Fruit fly (Drosophila melanogaster) whole organism, embryonic: ENCODE data around the gene CG7810.
A peak's percentile ranks its signal among the peaks of the same experiment; 100 is the strongest.

Experiments used
- Awh ChIP-seq: fragments of 200-800 bp; sonication (Bioruptor generic); IDR thresholded peaks from 2 replicates; pipeline ENCODE4, ENCODE4 v1.3.6; 2022; ENCODE audit warnings: missing biosample characterization, missing genetic modification characterization
- B-H2 ChIP-seq: fragments of 200-800 bp; sonication (Bioruptor generic); optimal IDR thresholded peaks from 2 replicates; lab custom pipeline; 2018; ENCODE audit warnings: missing biosample characterization, mild to moderate bottlenecking, missing genetic modification characterization
- CG11695 ChIP-seq: fragments of 200-800 bp; sonication (Bioruptor generic); IDR thresholded peaks from 3 replicates; pipeline ENCODE4 v1.3.6; 2022; ENCODE audit warnings: missing biosample characterization, missing genetic modification characterization
- CG12155 ChIP-seq: fragments of 200-800 bp; sonication (Bioruptor generic); optimal IDR thresholded peaks from 3 replicates; lab custom pipeline; 2016; ENCODE audit warnings: missing biosample characterization, missing genetic modification characterization
- CG12744 ChIP-seq: fragments of 200-800 bp; sonication (Bioruptor generic); optimal IDR thresholded peaks from 2 replicates; lab custom pipeline; 2016; ENCODE audit warnings: missing biosample characterization, missing genetic modification characterization
- CG12769 ChIP-seq: fragments of 200-800 bp; sonication (Bioruptor generic); optimal IDR thresholded peaks from 2 replicates; lab custom pipeline; 2019; ENCODE audit warnings: missing biosample characterization, mild to moderate bottlenecking, missing genetic modification characterization, moderate library complexity
- CG13123 ChIP-seq: fragments of 200-800 bp; sonication (Bioruptor generic); optimal IDR thresholded peaks from 2 replicates; lab custom pipeline; 2016; ENCODE audit warnings: missing biosample characterization, missing genetic modification characterization
- CG13894 ChIP-seq: fragments of 200-800 bp; sonication (Bioruptor generic); optimal IDR thresholded peaks from 3 replicates; lab custom pipeline; 2018; ENCODE audit warnings: missing biosample characterization, mild to moderate bottlenecking, missing genetic modification characterization, moderate library complexity
- CG14710 ChIP-seq: fragments of 200-800 bp; sonication (Bioruptor generic); optimal IDR thresholded peaks from 3 replicates; lab custom pipeline; 2019; ENCODE audit warnings: missing biosample characterization, mild to moderate bottlenecking, missing genetic modification characterization, moderate library complexity
- CG1647 ChIP-seq: fragments of 200-800 bp; sonication (Bioruptor generic); optimal IDR thresholded peaks from 3 replicates; lab custom pipeline; 2016; ENCODE audit warnings: missing biosample characterization, missing genetic modification characterization
- CG16815 ChIP-seq: fragments of 200-800 bp; sonication (Bioruptor generic); optimal IDR thresholded peaks from 3 replicates; lab custom pipeline; 2017; ENCODE audit warnings: missing biosample characterization, mild to moderate bottlenecking, missing genetic modification characterization
- CG18011 ChIP-seq: fragments of 200-800 bp; sonication (Bioruptor generic); optimal IDR thresholded peaks from 2 replicates; lab custom pipeline; 2017; ENCODE audit warnings: missing biosample characterization, missing genetic modification characterization, mild to moderate bottlenecking, moderate library complexity, missing genotype
- CG2120 ChIP-seq: fragments of 200-800 bp; sonication (Bioruptor generic); optimal IDR thresholded peaks from 3 replicates; lab custom pipeline; 2016; ENCODE audit warnings: missing biosample characterization, missing genetic modification characterization
- CG2199 ChIP-seq: fragments of 200-800 bp; sonication (Bioruptor generic); IDR thresholded peaks from 3 replicates; pipeline ENCODE4 v1.3.6; 2022; ENCODE audit warnings: missing biosample characterization, missing genetic modification characterization
- CG32532 ChIP-seq: fragments of 200-800 bp; sonication (Bioruptor generic); IDR thresholded peaks from 2 replicates; pipeline ENCODE4 v1.3.6; 2022; ENCODE audit warnings: missing biosample characterization, missing genetic modification characterization
- CG4404 ChIP-seq: fragments of 200-800 bp; sonication (Bioruptor generic); IDR thresholded peaks from 2 replicates; pipeline ENCODE4 v1.3.6; 2022; ENCODE audit warnings: missing biosample characterization, missing genetic modification characterization
- CG4424 ChIP-seq: fragments of 200-800 bp; sonication (Bioruptor generic); optimal IDR thresholded peaks from 3 replicates; lab custom pipeline; 2016; ENCODE audit warnings: missing biosample characterization, missing genetic modification characterization
- CG4730 ChIP-seq: fragments of 200-800 bp; sonication (Bioruptor generic); IDR thresholded peaks from 2 replicates; pipeline ENCODE4 v1.3.6; 2022; ENCODE audit warnings: missing biosample characterization, missing genetic modification characterization
- CG4820 ChIP-seq: fragments of 200-800 bp; sonication (Bioruptor generic); optimal IDR thresholded peaks from 3 replicates; lab custom pipeline; 2016; ENCODE audit warnings: missing biosample characterization, missing genetic modification characterization
- CG7786 ChIP-seq: fragments of 200-800 bp; sonication (Bioruptor generic); optimal IDR thresholded peaks from 2 replicates; lab custom pipeline; 2016; ENCODE audit warnings: missing biosample characterization, missing genetic modification characterization
- CG7839 ChIP-seq: fragments of 200-800 bp; sonication (Bioruptor generic); optimal IDR thresholded peaks from 3 replicates; lab custom pipeline; 2018; ENCODE audit warnings: missing biosample characterization, mild to moderate bottlenecking, missing genetic modification characterization, moderate library complexity
- CG7963 ChIP-seq: fragments of 200-800 bp; sonication (Bioruptor generic); IDR thresholded peaks from 3 replicates; pipeline ENCODE4 v1.3.6; 2022; ENCODE audit warnings: missing biosample characterization, missing genetic modification characterization; ENCODE audit not compliant: partially characterized antibody
- CG8281 ChIP-seq: fragments of 200-800 bp; sonication (Bioruptor generic); optimal IDR thresholded peaks from 2 replicates; lab custom pipeline; 2018; ENCODE audit warnings: missing biosample characterization, mild to moderate bottlenecking, missing genetic modification characterization, moderate library complexity
- CG9437 ChIP-seq: fragments of 200-800 bp; sonication (Bioruptor generic); optimal IDR thresholded peaks from 2 replicates; lab custom pipeline; 2018; ENCODE audit warnings: missing biosample characterization, mild to moderate bottlenecking, missing genetic modification characterization
- CHES-1-like ChIP-seq: fragments of 200-800 bp; sonication (Bioruptor generic); optimal IDR thresholded peaks from 2 replicates; lab custom pipeline; 2016; ENCODE audit warnings: missing biosample characterization, missing genetic modification characterization
- Dbx ChIP-seq: fragments of 200-800 bp; sonication (Bioruptor generic); IDR thresholded peaks from 3 replicates; pipeline ENCODE4 v1.3.6; 2022; ENCODE audit warnings: missing biosample characterization, missing genetic modification characterization
- Eip74EF ChIP-seq, 2 experiments: fragments of 200-800 bp in 1 of 2; fragments of >200 bp in 1 of 2; sonication (Bioruptor generic) in 1 of 2; optimal IDR thresholded peaks; 2 replicates each; lab custom pipeline; 2017 to 2019; ENCODE audit warnings: missing biosample characterization in 2 of 2, missing genetic modification characterization in 2 of 2, mild to moderate bottlenecking in 1 of 2, moderate library complexity in 1 of 2
- Fer3 ChIP-seq: fragments of 200-800 bp; sonication (Bioruptor generic); optimal IDR thresholded peaks from 2 replicates; lab custom pipeline; 2018; ENCODE audit warnings: missing biosample characterization, mild to moderate bottlenecking, missing genetic modification characterization, moderate library complexity
- Hey ChIP-seq: fragments of 200-800 bp; sonication (Bioruptor generic); optimal IDR thresholded peaks from 3 replicates; lab custom pipeline; 2018; ENCODE audit warnings: missing biosample characterization, mild to moderate bottlenecking, missing genetic modification characterization
- Hmr ChIP-seq: fragments of 200-800 bp; sonication (Bioruptor generic); optimal IDR thresholded peaks from 3 replicates; lab custom pipeline; 2017; ENCODE audit warnings: mild to moderate bottlenecking, missing biosample characterization, missing genetic modification reagents, missing genetic modification characterization
- MBD-R2 ChIP-seq: fragments of 200-800 bp; sonication (Bioruptor generic); IDR thresholded peaks from 2 replicates; pipeline ENCODE4 v1.3.6; 2022; ENCODE audit warnings: missing biosample characterization, missing genetic modification characterization
- MTF-1 ChIP-seq: fragments of 200-800 bp; sonication (Bioruptor generic); optimal IDR thresholded peaks from 2 replicates; lab custom pipeline; 2018; ENCODE audit warnings: missing biosample characterization, mild to moderate bottlenecking, missing genetic modification characterization, borderline replicate concordance
- Oaz ChIP-seq: fragments of 200-800 bp; sonication (Bioruptor generic); IDR thresholded peaks from 2 replicates; pipeline ENCODE4 v1.3.6; 2022; ENCODE audit warnings: missing biosample characterization, missing genetic modification characterization
- Ptx1 ChIP-seq: fragments of 200-800 bp; sonication (Bioruptor generic); IDR thresholded peaks from 2 replicates; pipeline ENCODE4 v1.3.6; 2022; ENCODE audit warnings: missing biosample characterization, missing genetic modification characterization
- Ravus ChIP-seq: fragments of 200-800 bp; sonication (Bioruptor generic); IDR thresholded peaks from 2 replicates; pipeline ENCODE4 v1.3.6; 2022; ENCODE audit warnings: missing biosample characterization, missing genetic modification characterization
- Sin3A ChIP-seq: fragments of >200 bp; optimal IDR thresholded peaks from 2 replicates; lab custom pipeline; 2018
- abd-A ChIP-seq: fragments of 200-800 bp; sonication (Bioruptor generic); optimal IDR thresholded peaks from 3 replicates; lab custom pipeline; 2019; ENCODE audit warnings: missing biosample characterization, mild to moderate bottlenecking, missing genetic modification characterization, moderate library complexity
- bowl ChIP-seq: fragments of 200-800 bp; sonication (Bioruptor generic); IDR thresholded peaks from 2 replicates; pipeline ENCODE4 v1.3.6; 2022; ENCODE audit warnings: missing biosample characterization, missing genetic modification characterization
- corto ChIP-seq: fragments of 200-800 bp; sonication (Bioruptor generic); optimal IDR thresholded peaks from 2 replicates; lab custom pipeline; 2016; ENCODE audit warnings: missing biosample characterization, mild to moderate bottlenecking, missing genetic modification characterization, moderate library complexity
- danr ChIP-seq: fragments of 200-800 bp; sonication (Bioruptor generic); IDR thresholded peaks from 2 replicates; pipeline ENCODE4 v1.3.6; 2022; ENCODE audit warnings: missing biosample characterization, missing genetic modification characterization
- dimm ChIP-seq: fragments of 200-800 bp; sonication (Bioruptor generic); IDR thresholded peaks from 2 replicates; pipeline ENCODE4 v1.3.6; 2022; ENCODE audit warnings: missing biosample characterization, missing genetic modification characterization
- dmrt11E ChIP-seq: fragments of 200-800 bp; sonication (Bioruptor generic); optimal IDR thresholded peaks from 3 replicates; lab custom pipeline; 2018; ENCODE audit warnings: missing biosample characterization, mild to moderate bottlenecking, missing genetic modification characterization, moderate library complexity
- hbn ChIP-seq: fragments of 200-800 bp; sonication (Bioruptor generic); IDR thresholded peaks from 2 replicates; pipeline ENCODE4 v1.3.6; 2022; ENCODE audit warnings: missing biosample characterization, missing genetic modification characterization; ENCODE audit not compliant: partially characterized antibody
- lov ChIP-seq, 2 experiments: fragments of 200-800 bp in 1 of 2; fragments of >200 bp in 1 of 2; sonication (Bioruptor generic) in 1 of 2; IDR thresholded peaks in 1 of 2; optimal IDR thresholded peaks in 1 of 2; 2 replicates in 1 of 2; 3 replicates in 1 of 2; pipeline versions ENCODE4 v1.3.6 to Lab custom; 2017 to 2022; ENCODE audit warnings: missing biosample characterization in 1 of 2, missing genetic modification characterization in 1 of 2
- mld ChIP-seq: fragments of 200-800 bp; sonication (Bioruptor generic); IDR thresholded peaks from 3 replicates; pipeline ENCODE4 v1.3.6; 2022; ENCODE audit warnings: missing biosample characterization, missing genetic modification characterization; ENCODE audit not compliant: partially characterized antibody
- peb ChIP-seq: fragments of 200-800 bp; sonication (Bioruptor generic); IDR thresholded peaks from 2 replicates; pipeline ENCODE4 v1.3.6; 2022; ENCODE audit warnings: missing biosample characterization, missing genetic modification characterization
- phol ChIP-seq: fragments of 200-800 bp; sonication (Bioruptor generic); optimal IDR thresholded peaks from 3 replicates; lab custom pipeline; 2018; ENCODE audit warnings: missing biosample characterization, mild to moderate bottlenecking, missing genetic modification characterization, moderate library complexity
- scrt ChIP-seq: fragments of 200-800 bp; sonication (Bioruptor generic); optimal IDR thresholded peaks from 2 replicates; lab custom pipeline; 2018; ENCODE audit warnings: missing biosample characterization, mild to moderate bottlenecking, missing genetic modification characterization, moderate library complexity
- sisA ChIP-seq: fragments of 200-800 bp; sonication (Bioruptor generic); IDR thresholded peaks from 2 replicates; pipeline ENCODE4 v1.3.6; 2022; ENCODE audit warnings: missing biosample characterization, missing genetic modification characterization
- vfl ChIP-seq: fragments of 200-800 bp; sonication (Bioruptor generic); optimal IDR thresholded peaks from 2 replicates; lab custom pipeline; 2016; ENCODE audit warnings: missing biosample characterization, missing genetic modification characterization

CG7810 gene

dm6 chr2L:8350560-8351171 is 39.7 kb upstream of the CG7810 start (continued):
- no peak for TF ChIP-seq hbn (GFP tag; lab: Robert Waterston, UW)
- peak; percentile 25; the same call in 1 of the 3 replicates for TF ChIP-seq Dbx (GFP tag; lab: Robert Waterston, UW)
- TF ChIP-seq Hmr = peak; percentile 74
- TF ChIP-seq CG13123 (GFP tag; lab: Kevin White, UChicago) = no peak
- peak; percentile 65 for TF ChIP-seq CG12769 (tag; lab: Kevin White, UChicago)
- peak; percentile 27 for TF ChIP-seq CG7839 (tag; lab: Kevin White, UChicago)
- TF ChIP-seq MBD-R2 (GFP tag; lab: Robert Waterston, UW) = no peak
- TF ChIP-seq Ravus (GFP tag; lab: Robert Waterston, UW) = no peak
- TF ChIP-seq CG2199 = no peak
- TF ChIP-seq lov (optimal IDR thresholded peaks at IDR 0.05; lab: Kevin White, UChicago) = no peak
- TF ChIP-seq lov (GFP tag; IDR thresholded peaks at IDR 0.05; lab: Robert Waterston, UW) = no peak
- no peak for TF ChIP-seq CHES-1-like (GFP tag; lab: Kevin White, UChicago)
- peak; percentile 52 for TF ChIP-seq CG12744 (GFP tag; lab: Kevin White, UChicago)
- peak; percentile 54 for TF ChIP-seq Fer3 (tag; lab: Kevin White, UChicago)
- no peak for TF ChIP-seq danr
- no peak for TF ChIP-seq CG8281 (tag; lab: Kevin White, UChicago)
- no peak for TF ChIP-seq vfl (GFP tag; lab: Kevin White, UChicago)
- no peak for TF ChIP-seq CG13894 (tag; lab: Kevin White, UChicago)
- TF ChIP-seq Awh (GFP tag; lab: Robert Waterston, UW) = no peak; the same call in 1 of the 2 replicates
- no peak for TF ChIP-seq CG4404
- no peak for TF ChIP-seq CG12155
- TF ChIP-seq corto (GFP tag; lab: Kevin White, UChicago) = no peak
- TF ChIP-seq CG18011 (GFP tag; lab: Kevin White, UChicago) = peak; percentile 17
- TF ChIP-seq Eip74EF (GFP tag; optimal IDR thresholded peaks at IDR 0.05; lab: Kevin White, UChicago) = peak in 1 of 2 experiments; percentile 23
- TF ChIP-seq scrt (GFP tag; lab: Kevin White, UChicago) = peak; percentile 49
- peak; percentile 6; the same call in 1 of the 2 replicates for TF ChIP-seq CG4730
- no peak for TF ChIP-seq CG1647 (GFP tag; lab: Kevin White, UChicago)
- TF ChIP-seq CG9437 (GFP tag; lab: Kevin White, UChicago) = no peak
- TF ChIP-seq bowl = no peak
- TF ChIP-seq B-H2 (GFP tag; lab: Kevin White, UChicago) = peak; percentile 49
- TF ChIP-seq Sin3A (lab: Kevin White, UChicago) = no peak
- no peak for TF ChIP-seq peb (GFP tag; lab: Robert Waterston, UW)
- no peak for TF ChIP-seq phol (tag; lab: Kevin White, UChicago)
- TF ChIP-seq Hey = peak; percentile 31
- TF ChIP-seq sisA = no peak
- no peak for TF ChIP-seq CG14710 (tag; lab: Kevin White, UChicago)
- no peak for TF ChIP-seq CG4820 (GFP tag; lab: Kevin White, UChicago)
- TF ChIP-seq CG32532 (GFP tag; lab: Robert Waterston, UW) = no peak
- no peak for TF ChIP-seq dimm
- TF ChIP-seq MTF-1 (GFP tag; lab: Kevin White, UChicago) = peak; percentile 41
- no peak for TF ChIP-seq dmrt11E (tag; lab: Kevin White, UChicago)
- peak; percentile 7; the same call in 1 of the 3 replicates for TF ChIP-seq CG11695
- TF ChIP-seq CG4424 (GFP tag; lab: Kevin White, UChicago) = no peak
- no peak for TF ChIP-seq Ptx1
- no peak for TF ChIP-seq CG7786 (GFP tag; lab: Kevin White, UChicago)
- TF ChIP-seq CG2120 = peak; percentile 36
- TF ChIP-seq abd-A (tag; lab: Kevin White, UChicago) = no peak
- no peak for TF ChIP-seq CG7963 (GFP tag; lab: Robert Waterston, UW)
- TF ChIP-seq mld (GFP tag; lab: Robert Waterston, UW) = no peak
- TF ChIP-seq Oaz (GFP tag; lab: Robert Waterston, UW) = no peak
- TF ChIP-seq CG16815 (GFP tag; lab: Kevin White, UChicago) = no peak
